Fruit fly (Drosophila melanogaster) whole organism, embryonic: ENCODE results near the gene IFT54.
A peak's percentile ranks its signal among the peaks of the same experiment; 100 is the strongest.

Experiments used
- BtbVII ChIP-seq: fragments of 200-800 bp; sonication (Bioruptor generic); optimal IDR thresholded peaks from 3 replicates; lab custom pipeline; 2017; ENCODE audit warnings: missing biosample characterization, mild to moderate bottlenecking, missing genetic modification characterization
- CG1024 ChIP-seq: fragments of 200-800 bp; sonication (Bioruptor generic); IDR thresholded peaks from 2 replicates; pipeline ENCODE4 v1.3.6; 2022; ENCODE audit warnings: missing biosample characterization, missing genetic modification characterization
- CG10366 ChIP-seq: fragments of 200-800 bp; sonication (Bioruptor generic); IDR thresholded peaks from 2 replicates; pipeline ENCODE4 v1.3.6; 2022; ENCODE audit warnings: missing biosample characterization, missing genetic modification characterization
- CG11085 ChIP-seq: fragments of 200-800 bp; sonication (Bioruptor generic); IDR thresholded peaks from 2 replicates; pipeline ENCODE4 v1.3.6; 2022; ENCODE audit warnings: missing biosample characterization, missing genetic modification characterization
- CG11456 ChIP-seq: fragments of 200-800 bp; sonication (Bioruptor generic); IDR thresholded peaks from 3 replicates; pipeline ENCODE4 v1.3.6; 2022; ENCODE audit warnings: missing biosample characterization, missing genetic modification characterization
- CG11696 ChIP-seq: fragments of 200-800 bp; sonication (Bioruptor generic); IDR thresholded peaks from 2 replicates; pipeline ENCODE4 v1.3.6; 2022; ENCODE audit warnings: missing biosample characterization, missing genetic modification characterization
- CG15514 ChIP-seq: fragments of 200-800 bp; sonication (Bioruptor generic); optimal IDR thresholded peaks from 3 replicates; lab custom pipeline; 2017; ENCODE audit warnings: missing biosample characterization, missing genetic modification characterization, mild to moderate bottlenecking, moderate library complexity, missing genetic modification reagents
- CG1602 ChIP-seq: fragments of 200-800 bp; sonication (Bioruptor generic); optimal IDR thresholded peaks from 3 replicates; lab custom pipeline; 2016; ENCODE audit warnings: missing biosample characterization, missing genetic modification characterization
- CG16863 ChIP-seq: fragments of 200-800 bp; sonication (Bioruptor generic); optimal IDR thresholded peaks from 3 replicates; lab custom pipeline; 2016; ENCODE audit warnings: missing biosample characterization, missing genetic modification characterization
- CG2202 ChIP-seq: fragments of 200-800 bp; sonication (Bioruptor generic); optimal IDR thresholded peaks from 2 replicates; lab custom pipeline; 2018; ENCODE audit warnings: missing biosample characterization, mild to moderate bottlenecking, missing genetic modification characterization
- CG32772 ChIP-seq: fragments of 200-800 bp; sonication (Bioruptor generic); IDR thresholded peaks from 2 replicates; pipeline ENCODE4 v1.3.6; 2022; ENCODE audit warnings: missing biosample characterization, missing genetic modification characterization
- CG3407 ChIP-seq: fragments of 200-800 bp; sonication (Bioruptor generic); optimal IDR thresholded peaks from 2 replicates; lab custom pipeline; 2018; ENCODE audit warnings: missing biosample characterization, mild to moderate bottlenecking, missing genetic modification characterization
- CG3838 ChIP-seq: fragments of 200-800 bp; sonication (Bioruptor generic); optimal IDR thresholded peaks from 3 replicates; lab custom pipeline; 2016; ENCODE audit warnings: missing biosample characterization, missing genetic modification characterization
- CG6813 ChIP-seq: fragments of 200-800 bp; sonication (Bioruptor generic); optimal IDR thresholded peaks from 2 replicates; lab custom pipeline; 2017; ENCODE audit warnings: missing biosample characterization, missing genetic modification characterization, mild to moderate bottlenecking, moderate library complexity, missing genetic modification reagents
- D19A ChIP-seq: fragments of 200-800 bp; optimal IDR thresholded peaks from 3 replicates; lab custom pipeline; 2019; ENCODE audit warnings: missing biosample characterization, mild to moderate bottlenecking, missing genetic modification characterization, moderate library complexity
- Doc3 ChIP-seq: fragments of 200-800 bp; sonication (Bioruptor generic); IDR thresholded peaks from 3 replicates; pipeline ENCODE4 v1.3.6; 2022; ENCODE audit warnings: missing biosample characterization, missing genetic modification characterization; ENCODE audit not compliant: partially characterized antibody
- HLH54F ChIP-seq: fragments of 200-800 bp; sonication (Bioruptor generic); optimal IDR thresholded peaks from 3 replicates; lab custom pipeline; 2016; ENCODE audit warnings: missing biosample characterization, missing genetic modification characterization
- Hmr ChIP-seq: fragments of 200-800 bp; sonication (Bioruptor generic); optimal IDR thresholded peaks from 3 replicates; lab custom pipeline; 2017; ENCODE audit warnings: mild to moderate bottlenecking, missing biosample characterization, missing genetic modification reagents, missing genetic modification characterization
- Hmx ChIP-seq: fragments of 200-800 bp; sonication (Bioruptor generic); optimal IDR thresholded peaks from 2 replicates; lab custom pipeline; 2016; ENCODE audit warnings: missing biosample characterization, missing genetic modification characterization
- Nf-YC ChIP-seq: fragments of 200-800 bp; optimal IDR thresholded peaks from 3 replicates; lab custom pipeline; 2019; ENCODE audit warnings: missing biosample characterization, mild to moderate bottlenecking, missing genetic modification characterization, moderate library complexity
- Oli ChIP-seq: fragments of 200-800 bp; sonication (Bioruptor generic); optimal IDR thresholded peaks from 2 replicates; lab custom pipeline; 2018; ENCODE audit warnings: missing biosample characterization, mild to moderate bottlenecking, missing genetic modification characterization, moderate library complexity
- Sry-δ ChIP-seq: fragments of 200-800 bp; sonication (Bioruptor generic); optimal IDR thresholded peaks from 2 replicates; lab custom pipeline; 2016; ENCODE audit warnings: missing biosample characterization, missing genetic modification characterization
- Xbp1 ChIP-seq: fragments of 200-800 bp; sonication (Bioruptor generic); optimal IDR thresholded peaks from 3 replicates; lab custom pipeline; 2016; ENCODE audit warnings: missing biosample characterization, mild to moderate bottlenecking, missing genetic modification characterization
- amos ChIP-seq: fragments of 200-800 bp; sonication (Bioruptor generic); IDR thresholded peaks from 2 replicates; pipeline ENCODE4 v1.3.6; 2022; ENCODE audit warnings: missing biosample characterization, missing genetic modification characterization; ENCODE audit not compliant: partially characterized antibody
- ase ChIP-seq: fragments of 200-800 bp; sonication (Bioruptor generic); IDR thresholded peaks from 3 replicates; pipeline ENCODE4 v1.3.6; 2022; ENCODE audit warnings: missing biosample characterization, missing genetic modification characterization
- ato ChIP-seq: fragments of 200-800 bp; sonication (Bioruptor generic); IDR thresholded peaks from 2 replicates; pipeline ENCODE4 v1.3.6; 2022; ENCODE audit warnings: missing biosample characterization, missing genetic modification characterization; ENCODE audit not compliant: partially characterized antibody
- bsh ChIP-seq, 2 experiments: fragments of 200-800 bp; sonication (Bioruptor generic); optimal IDR thresholded peaks; 2 replicates each; lab custom pipeline; 2017 to 2018; ENCODE audit warnings: mild to moderate bottlenecking in 2 of 2, missing biosample characterization in 2 of 2, missing genetic modification characterization in 2 of 2, moderate library complexity in 1 of 2
- btn ChIP-seq: fragments of 200-800 bp; sonication (Bioruptor generic); optimal IDR thresholded peaks from 2 replicates; lab custom pipeline; 2016; ENCODE audit warnings: missing biosample characterization, missing genetic modification characterization
- chif ChIP-seq, 2 experiments: fragments of 200-800 bp; sonication (Bioruptor generic); optimal IDR thresholded peaks; 3 replicates each; lab custom pipeline; 2016; ENCODE audit warnings: missing biosample characterization in 2 of 2, missing genetic modification characterization in 2 of 2
- eve ChIP-seq, 2 experiments: fragments of >200 bp; optimal IDR thresholded peaks; 2 replicates each; lab custom pipeline; 2017; ENCODE audit warnings: missing biosample characterization in 2 of 2, missing genetic modification characterization in 2 of 2
- ftz-f1 ChIP-seq: fragments of 200-800 bp; sonication (Bioruptor generic); optimal IDR thresholded peaks from 2 replicates; lab custom pipeline; 2016; ENCODE audit warnings: missing biosample characterization, missing genetic modification characterization
- gcm2 ChIP-seq: fragments of 200-800 bp; sonication (Bioruptor generic); optimal IDR thresholded peaks from 2 replicates; lab custom pipeline; 2016; ENCODE audit warnings: missing biosample characterization, missing genetic modification characterization
- gfzf ChIP-seq: fragments of 200-800 bp; sonication (Bioruptor generic); optimal IDR thresholded peaks from 2 replicates; lab custom pipeline; 2016; ENCODE audit warnings: missing biosample characterization, mild to moderate bottlenecking, missing genetic modification characterization, moderate library complexity
- gt ChIP-seq: fragments of 200-800 bp; sonication (Bioruptor generic); IDR thresholded peaks from 2 replicates; pipeline ENCODE4 v1.3.6; 2022; ENCODE audit warnings: missing biosample characterization, missing genetic modification characterization
- hb ChIP-seq: fragments of 200-800 bp; sonication (Bioruptor generic); IDR thresholded peaks from 3 replicates; pipeline ENCODE4 v1.3.6; 2022; ENCODE audit warnings: missing biosample characterization, missing genetic modification characterization; ENCODE audit not compliant: partially characterized antibody
- ind ChIP-seq: fragments of 200-800 bp; sonication (Bioruptor generic); optimal IDR thresholded peaks from 3 replicates; lab custom pipeline; 2016; ENCODE audit warnings: missing biosample characterization, missing genetic modification characterization
- lab ChIP-seq: fragments of 200-800 bp; sonication (Bioruptor generic); optimal IDR thresholded peaks from 3 replicates; lab custom pipeline; 2017; ENCODE audit warnings: missing biosample characterization, missing genetic modification characterization, mild to moderate bottlenecking, moderate library complexity, missing genetic modification reagents
- maf-S ChIP-seq: fragments of 200-800 bp; sonication (Bioruptor generic); optimal IDR thresholded peaks from 2 replicates; lab custom pipeline; 2016; ENCODE audit warnings: missing biosample characterization, missing genetic modification characterization
- onecut ChIP-seq: fragments of 200-800 bp; sonication (Bioruptor generic); IDR thresholded peaks from 2 replicates; pipeline ENCODE4 v1.3.6; 2022; ENCODE audit warnings: missing biosample characterization, missing genetic modification characterization
- org-1 ChIP-seq: fragments of 200-800 bp; sonication (Bioruptor generic); optimal IDR thresholded peaks from 2 replicates; lab custom pipeline; 2017; ENCODE audit warnings: missing biosample characterization, missing genetic modification characterization
- repo ChIP-seq: fragments of 200-800 bp; sonication (Bioruptor generic); optimal IDR thresholded peaks from 2 replicates; lab custom pipeline; 2016; ENCODE audit warnings: missing biosample characterization, missing genetic modification characterization
- sisA ChIP-seq: fragments of 200-800 bp; sonication (Bioruptor generic); IDR thresholded peaks from 2 replicates; pipeline ENCODE4 v1.3.6; 2022; ENCODE audit warnings: missing biosample characterization, missing genetic modification characterization
- slou ChIP-seq: fragments of 200-800 bp; sonication (Bioruptor generic); optimal IDR thresholded peaks from 3 replicates; lab custom pipeline; 2016; ENCODE audit warnings: missing biosample characterization, missing genetic modification characterization
- ssp ChIP-seq: fragments of 200-800 bp; sonication (Bioruptor generic); IDR thresholded peaks from 2 replicates; pipeline ENCODE4 v1.3.6; 2022; ENCODE audit warnings: missing biosample characterization, missing genetic modification characterization
- sug ChIP-seq: fragments of 200-800 bp; optimal IDR thresholded peaks from 2 replicates; lab custom pipeline; 2019; ENCODE audit warnings: missing biosample characterization, mild to moderate bottlenecking, missing genetic modification characterization, moderate library complexity
- tin ChIP-seq: fragments of 200-800 bp; sonication (Bioruptor generic); optimal IDR thresholded peaks from 3 replicates; lab custom pipeline; 2016; ENCODE audit warnings: missing biosample characterization, missing genetic modification characterization
- tx ChIP-seq: fragments of 200-800 bp; sonication (Bioruptor generic); optimal IDR thresholded peaks from 2 replicates; lab custom pipeline; 2016; ENCODE audit warnings: missing biosample characterization, missing genetic modification characterization
- vvl ChIP-seq: fragments of 200-800 bp; sonication (Bioruptor generic); IDR thresholded peaks from 2 replicates; pipeline ENCODE4 v1.3.6; 2022; ENCODE audit warnings: missing biosample characterization, missing genetic modification characterization
- zfh2 ChIP-seq: fragments of 200-800 bp; sonication (Bioruptor generic); optimal IDR thresholded peaks from 2 replicates; lab custom pipeline; 2016; ENCODE audit warnings: missing biosample characterization, missing genetic modification characterization

Gene IFT54

DNA sequence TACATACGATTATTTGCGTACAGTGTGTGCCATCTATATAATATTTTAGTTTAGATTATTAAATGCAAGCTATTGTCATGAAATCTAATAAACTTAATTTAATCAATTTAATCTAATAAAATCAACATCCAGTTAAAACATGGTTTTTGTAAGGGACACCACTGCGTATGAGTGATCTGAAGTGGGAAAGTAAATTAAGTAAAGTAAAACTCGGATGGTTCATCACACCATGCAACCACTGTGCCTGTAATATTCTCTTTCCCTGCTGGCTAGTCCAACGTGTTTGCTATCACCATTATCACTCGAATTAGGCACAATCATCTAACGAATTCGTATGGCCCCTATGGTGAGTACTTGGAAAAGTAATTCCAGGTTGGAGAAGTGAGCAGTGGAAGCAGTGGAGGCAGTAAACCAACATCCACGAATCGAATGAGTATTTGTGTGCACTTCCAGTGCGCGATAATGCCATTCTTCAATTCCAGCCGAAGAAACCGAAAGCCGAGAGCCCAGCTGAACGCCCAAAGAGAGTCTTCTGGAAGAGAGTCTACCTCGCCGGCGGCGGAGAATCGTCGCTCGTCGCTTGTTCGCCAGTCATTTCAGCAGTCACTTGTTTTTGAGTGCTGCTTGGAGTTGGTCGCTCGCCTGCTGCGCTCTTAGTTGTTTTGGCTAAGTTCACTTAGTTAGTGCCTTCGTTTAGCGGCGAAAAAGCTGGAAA, 13.4 kb upstream of the IFT54 start, which contains the start of gene red (continued):
- peak; percentile 69 for TF ChIP-seq ind (GFP tag; lab: Kevin White, UChicago)
- peak; percentile 79 for TF ChIP-seq vvl (GFP tag; lab: Robert Waterston, UW)
- TF ChIP-seq gt, result no peak
- peak; percentile 43; the same call in 1 of the 2 replicates for TF ChIP-seq CG32772 (GFP tag; lab: Robert Waterston, UW)
- TF ChIP-seq sug (tag; lab: Kevin White, UChicago), result peak; percentile 93
- peak; percentile 36 for TF ChIP-seq HLH54F (GFP tag; lab: Kevin White, UChicago)
- peak in 1 of 2 experiments; percentile 67 for TF ChIP-seq bsh (GFP tag; optimal IDR thresholded peaks at IDR 0.05; lab: Kevin White, UChicago)
- peak; percentile 48 for TF ChIP-seq org-1 (GFP tag; lab: Kevin White, UChicago)
- TF ChIP-seq CG1024 (GFP tag; lab: Robert Waterston, UW), result 0 out of 2 replicates have a peak, but pooled peaks have one; percentile 4
- TF ChIP-seq Hmr (GFP tag; lab: Kevin White, UChicago), result peak; percentile 70
- peak; percentile 70 for TF ChIP-seq sisA (GFP tag; lab: Robert Waterston, UW)
- peak; percentile 74; the same call in 2 of the 3 replicates for TF ChIP-seq CG11456 (GFP tag; lab: Robert Waterston, UW)
- no peak for TF ChIP-seq slou (GFP tag; lab: Kevin White, UChicago)
- 0 out of 2 replicates have a peak, but pooled peaks have one; percentile 38 for TF ChIP-seq CG11085 (GFP tag; lab: Robert Waterston, UW)
- peak; percentile 65 for TF ChIP-seq D19A (tag; lab: Kevin White, UChicago)
- TF ChIP-seq hb (GFP tag; lab: Robert Waterston, UW), result no peak
- no peak for TF ChIP-seq btn (GFP tag; lab: Kevin White, UChicago)
- peak; percentile 57; the same call in 1 of the 3 replicates for TF ChIP-seq ase (GFP tag; lab: Robert Waterston, UW)
- TF ChIP-seq lab, result peak; percentile 91
- peak; percentile 8 for TF ChIP-seq maf-S (GFP tag; lab: Kevin White, UChicago)
- TF ChIP-seq chif (GFP tag; optimal IDR thresholded peaks at IDR 0.05; lab: Kevin White, UChicago), result peak; percentile 43 to 45
- TF ChIP-seq CG6813 (GFP tag; lab: Kevin White, UChicago), result peak; percentile 80
- peak; percentile 9 for TF ChIP-seq CG2202 (tag; lab: Kevin White, UChicago)
- TF ChIP-seq ssp (GFP tag; lab: Robert Waterston, UW), result no peak
- TF ChIP-seq repo (GFP tag; lab: Kevin White, UChicago), result no peak
- no peak for TF ChIP-seq Hmx (GFP tag; lab: Kevin White, UChicago)
- peak; percentile 12 for TF ChIP-seq CG16863
- no peak for TF ChIP-seq ftz-f1 (GFP tag; lab: Kevin White, UChicago)
- TF ChIP-seq Xbp1, result peak; percentile 66
- peak; percentile 70 for TF ChIP-seq BtbVII (GFP tag; lab: Kevin White, UChicago)
- peak; percentile 24 for TF ChIP-seq tx (GFP tag; lab: Kevin White, UChicago)
- TF ChIP-seq CG15514 (GFP tag; lab: Kevin White, UChicago), result peak; percentile 76
- TF ChIP-seq onecut (GFP tag; lab: Robert Waterston, UW), result peak; percentile 51
- TF ChIP-seq eve (GFP tag; optimal IDR thresholded peaks at IDR 0.05; lab: Kevin White, UChicago), result peak in 1 of 2 experiments; percentile 89
- TF ChIP-seq zfh2, result peak; percentile 62
- TF ChIP-seq CG3407 (GFP tag; lab: Kevin White, UChicago), result peak; percentile 15
- TF ChIP-seq Sry-δ (GFP tag; lab: Kevin White, UChicago), result no peak
- TF ChIP-seq gcm2 (GFP tag; lab: Kevin White, UChicago), result no peak
- 0 out of 2 replicates have a peak, but pooled peaks have one; percentile 35 for TF ChIP-seq CG11696
- peak; percentile 29 for TF ChIP-seq Nf-YC
- no peak for TF ChIP-seq gfzf (GFP tag; lab: Kevin White, UChicago)
- TF ChIP-seq CG3838 (GFP tag; lab: Kevin White, UChicago), result no peak
- TF ChIP-seq Doc3, result no peak
- TF ChIP-seq CG1602 (GFP tag; lab: Kevin White, UChicago), result peak; percentile 42
- peak; percentile 75 for TF ChIP-seq Oli (tag; lab: Kevin White, UChicago)
- TF ChIP-seq amos (GFP tag; lab: Robert Waterston, UW), result peak; percentile 10; the same call in 1 of the 2 replicates
- TF ChIP-seq ato, result no peak
- TF ChIP-seq tin (GFP tag; lab: Kevin White, UChicago), result peak; percentile 44
- peak; percentile 66 for TF ChIP-seq CG10366
